Worm (Caenorhabditis elegans): ENCODE results near the gene comt-3.

comt-3 gene

DNA sequence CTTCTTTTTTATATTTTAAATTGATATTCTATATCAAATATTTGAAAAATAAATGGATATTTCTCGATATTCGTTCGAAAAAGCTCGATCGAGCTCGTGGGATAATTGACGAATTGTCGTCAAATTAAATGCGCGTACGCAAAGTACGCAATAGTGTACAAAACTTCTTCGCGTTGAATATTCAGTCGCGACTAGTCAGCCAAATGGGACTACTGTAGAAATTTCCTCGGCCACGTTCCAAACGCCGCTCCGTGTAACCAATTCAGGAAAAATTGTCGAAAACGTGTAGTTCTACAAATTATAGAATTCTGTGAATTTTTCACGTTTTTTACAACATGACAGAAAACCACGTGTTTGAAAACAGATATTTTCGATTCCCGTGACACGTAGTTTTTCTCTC, 48.9 kb upstream of the comt-3 start (continued):
- TF ChIP-seq ceh-82 (tag; optimal IDR thresholded peaks at IDR 0.05), result peak in 2 of 3 experiments; percentile 8 to 10
- TF ChIP-seq nhr-11 (tag; optimal IDR thresholded peaks at IDR 0.05), result no peak
- TF ChIP-seq rnt-1 (tag; optimal IDR thresholded peaks at IDR 0.05), result peak; percentile 77
- no peak for TF ChIP-seq ceh-90 (tag; optimal IDR thresholded peaks at IDR 0.05)

DNA sequence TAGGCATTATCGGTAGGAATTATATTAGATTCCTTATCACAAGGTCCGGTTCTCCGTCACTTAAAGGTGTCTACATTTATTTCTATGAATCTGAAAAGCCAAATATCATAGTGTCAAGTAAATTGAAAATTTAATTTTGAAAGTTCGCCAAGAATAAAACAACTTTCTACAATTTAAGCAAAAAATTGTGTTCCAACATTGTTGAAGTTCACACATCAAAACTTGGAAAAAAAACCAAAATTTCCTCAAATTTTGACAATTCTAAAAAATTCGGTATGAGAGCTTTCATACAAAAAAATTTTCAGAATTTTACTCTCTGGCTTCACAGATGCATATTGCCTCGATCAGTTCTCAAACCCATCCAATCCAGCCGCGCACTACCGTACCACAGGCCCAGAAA, 45.6 kb upstream of the comt-3 start, which contains the start of gene F59A7.7:
TSS of gene F59A7.7 (plus strand) at position 301 of the 400 bp plus-strand sequence.
- no peak for TF ChIP-seq elt-3 (tag; optimal IDR thresholded peaks at IDR 0.05)
- TF ChIP-seq C16A3.4 (tag; optimal IDR thresholded peaks at IDR 0.05), result no peak
- no peak for TF ChIP-seq nhr-90 (tag; optimal IDR thresholded peaks at IDR 0.05; ENCODE audit: poor library complexity)
- TF ChIP-seq zag-1 (tag; optimal IDR thresholded peaks at IDR 0.05), result no peak
- no peak for TF ChIP-seq ama-1 (optimal IDR thresholded peaks at IDR 0.05)

DNA sequence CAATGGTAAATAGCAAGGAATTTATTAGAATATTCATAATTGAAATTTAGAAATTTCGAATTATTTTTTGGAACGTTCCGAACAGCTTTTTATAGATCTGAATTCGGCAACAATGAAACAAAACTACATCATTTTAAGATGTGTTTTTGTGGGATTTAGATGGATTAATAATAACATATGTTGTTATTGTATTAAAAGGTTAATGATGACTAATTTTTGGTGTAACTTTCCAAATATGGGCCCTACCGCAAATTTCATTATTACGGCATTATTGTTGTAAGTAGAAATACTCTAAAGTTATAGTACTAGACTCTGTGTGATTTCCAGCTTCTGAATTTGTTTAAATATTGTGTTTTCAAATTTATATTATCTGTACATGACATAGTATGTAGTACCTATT, 43.5 kb upstream of the comt-3 start, which contains the start of gene F59A7.11:
TSS of gene F59A7.11 (minus strand) at position 101 of the 400 bp plus-strand sequence.
- no peak for TF ChIP-seq snpc-4 (tag; optimal IDR thresholded peaks at IDR 0.05)

DNA sequence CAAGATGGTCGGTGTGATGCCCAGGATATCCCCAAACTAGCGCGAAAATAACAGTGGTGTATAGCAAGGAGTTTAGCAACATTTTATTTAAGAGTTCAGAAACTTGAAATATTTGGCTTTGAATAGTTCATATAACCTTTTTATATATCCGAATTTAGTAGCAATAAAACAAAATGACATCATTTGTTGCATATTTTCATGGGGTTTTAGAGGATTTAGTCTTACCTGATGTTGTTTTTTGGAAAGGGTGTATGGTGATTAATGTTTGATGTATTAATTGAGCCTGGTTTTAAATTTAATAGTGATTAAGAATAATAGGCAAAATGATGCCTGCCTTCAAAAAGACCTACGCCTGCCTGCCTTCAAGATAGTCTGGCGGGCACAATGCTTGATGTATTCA, 40.9 kb upstream of the comt-3 start, which contains the start of gene F59A7.2:
TSS of gene F59A7.2 (minus strand) at position 101 of the 400 bp plus-strand sequence.
- TF ChIP-seq sup-37 (GFP tag; optimal IDR thresholded peaks at IDR 0.05) (no peak), nhr-237 (tag; optimal IDR thresholded peaks at IDR 0.05) (no peak), egl-27 (tag; optimal IDR thresholded peaks at IDR 0.05) (no peak), lin-14 (GFP tag; optimal IDR thresholded peaks at IDR 0.05) (no peak), sox-4 (tag; optimal IDR thresholded peaks at IDR 0.05) (no peak), elt-2 (tag; optimal IDR thresholded peaks at IDR 0.05) (no peak), nhr-12 (tag; optimal IDR thresholded peaks at IDR 0.05) (no peak), zip-4 (GFP tag; optimal IDR thresholded peaks at IDR 0.05) (no peak), ztf-11 (tag; optimal IDR thresholded peaks at IDR 0.05) (no peak), hlh-17 (GFP tag; optimal IDR thresholded peaks at IDR 0.05; ENCODE audit: borderline replicate concordance) (no peak), nhr-85 (tag) (no peak), tbx-2 (tag; optimal IDR thresholded peaks at IDR 0.05) (no peak), F16B12.6 (tag; optimal IDR thresholded peaks at IDR 0.05) (no peak), nhr-76 (tag; optimal IDR thresholded peaks at IDR 0.05) (no peak), C04F5.9 (tag; optimal IDR thresholded peaks at IDR 0.05) (no peak)

DNA sequence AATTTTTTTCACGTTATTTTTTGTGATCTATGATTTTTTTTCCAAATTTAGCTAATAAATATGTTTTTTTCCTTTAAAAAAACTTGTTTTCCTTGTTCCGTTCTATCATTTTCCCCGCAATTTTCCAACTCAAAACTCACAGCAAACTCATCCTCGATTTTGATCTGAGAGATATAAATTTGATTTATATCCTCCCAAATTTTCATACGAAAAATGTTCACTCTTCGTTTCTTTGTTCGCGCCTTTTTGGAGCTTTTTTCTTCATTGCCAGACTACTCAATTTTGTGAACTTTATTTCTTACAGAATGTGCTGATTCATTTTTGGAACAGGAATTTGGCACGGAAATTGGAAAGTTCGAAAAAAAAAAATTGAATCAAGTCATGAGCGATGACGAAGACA, 38.6 kb upstream of the comt-3 start, which contains the start of gene F59A7.14:
TSS of gene F59A7.14 (plus strand) at position 301 of the 400 bp plus-strand sequence.
- TF ChIP-seq zip-4 (GFP tag; optimal IDR thresholded peaks at IDR 0.05), result no peak
- no peak for TF ChIP-seq elt-2 (tag; optimal IDR thresholded peaks at IDR 0.05)
- TF ChIP-seq tbx-2 (tag; optimal IDR thresholded peaks at IDR 0.05), result no peak
- no peak for TF ChIP-seq ceh-90 (tag; optimal IDR thresholded peaks at IDR 0.05)
- TF ChIP-seq lir-3 (tag; optimal IDR thresholded peaks at IDR 0.05; ENCODE audit: poor library complexity), result no peak
- no peak for TF ChIP-seq fkh-10 (GFP tag; optimal IDR thresholded peaks at IDR 0.05)
- TF ChIP-seq sptf-1 (tag; optimal IDR thresholded peaks at IDR 0.05), result no peak
- TF ChIP-seq lin-15B (tag; optimal IDR thresholded peaks at IDR 0.05), result no peak
- TF ChIP-seq F16B12.6 (tag; optimal IDR thresholded peaks at IDR 0.05), result no peak
- no peak for TF ChIP-seq mep-1 (tag; optimal IDR thresholded peaks at IDR 0.05)
- no peak for TF ChIP-seq mdl-1 (tag; optimal IDR thresholded peaks at IDR 0.05)

DNA sequence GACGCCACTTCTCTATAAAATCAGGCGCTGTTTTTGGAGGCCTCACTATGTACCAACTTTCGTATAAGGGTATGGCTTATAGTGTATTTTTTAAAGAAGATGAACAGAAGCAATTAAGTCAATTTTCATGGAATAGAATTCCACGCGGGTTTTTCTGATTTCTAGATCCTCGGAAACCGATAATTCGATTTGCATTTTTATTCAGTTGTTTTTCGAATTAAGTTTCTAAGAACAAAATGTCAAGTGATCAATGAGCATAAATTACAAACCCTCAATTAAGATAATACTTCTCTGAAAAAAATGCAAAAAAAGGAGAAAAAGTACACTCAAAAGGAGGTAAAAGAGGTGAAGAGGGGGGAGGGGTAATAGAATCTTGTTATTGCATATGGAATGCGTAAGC, 36.1 kb upstream of the comt-3 start:
- TF ChIP-seq nhr-71 (tag; optimal IDR thresholded peaks at IDR 0.05) (peak; percentile 59), fkh-8 (tag; optimal IDR thresholded peaks at IDR 0.05) (peak; percentile 59), nhr-47 (tag; optimal IDR thresholded peaks at IDR 0.05) (peak; percentile 50), swsn-7 (tag; optimal IDR thresholded peaks at IDR 0.05) (no peak), ces-1 (GFP tag; optimal IDR thresholded peaks at IDR 0.05) (no peak)

Measured in whole organism, L1 larva.